Worm (Caenorhabditis elegans) whole organism, early embryonic: ENCODE data around the gene vps-36.

ENCODE experiments used
- B0310.2 ChIP-seq: sonication (generic microtip); optimal IDR thresholded peaks from 2 replicates; lab custom pipeline; 2016; ENCODE audit warnings: mild to moderate bottlenecking, missing genetic modification characterization, missing compliant biosample characterization
- F13C5.2 ChIP-seq: sonication (generic microtip); optimal IDR thresholded peaks from 2 replicates; lab custom pipeline; 2017; ENCODE audit warnings: mild to moderate bottlenecking, missing genetic modification characterization, inconsistent platforms, missing compliant biosample characterization
- aly-1 ChIP-seq: sonication (generic microtip); optimal IDR thresholded peaks from 2 replicates; lab custom pipeline; 2016; ENCODE audit warnings: missing genetic modification characterization, missing compliant biosample characterization
- ama-1 ChIP-seq: fragments of 150-350 bp; optimal IDR thresholded peaks from 2 replicates; lab custom pipeline; 2014
- ceh-13 ChIP-seq: fragments of 200-800 bp; sonication (Bioruptor generic); optimal IDR thresholded peaks from 2 replicates; lab custom pipeline; 2018; ENCODE audit warnings: mild to moderate bottlenecking, missing genetic modification characterization, missing compliant biosample characterization
- ceh-36 ChIP-seq: sonication (generic microtip); optimal IDR thresholded peaks from 2 replicates; lab custom pipeline; 2016; ENCODE audit warnings: missing genetic modification characterization, inconsistent platforms, missing compliant biosample characterization
- ets-7 ChIP-seq: sonication (generic microtip); optimal IDR thresholded peaks from 2 replicates; lab custom pipeline; 2016; ENCODE audit warnings: missing genotype, missing genetic modification characterization, missing compliant biosample characterization
- flt-1 ChIP-seq: fragments of 200-800 bp; sonication (Bioruptor generic); IDR thresholded peaks from 2 replicates; pipeline ENCODE4 v1.3.6; 2022; ENCODE audit warnings: missing genetic modification characterization, missing compliant biosample characterization
- hmbx-1 ChIP-seq: sonication (generic microtip); optimal IDR thresholded peaks from 2 replicates; lab custom pipeline; 2016; ENCODE audit warnings: mild to moderate bottlenecking, missing genetic modification characterization, missing compliant biosample characterization
- hmg-4 ChIP-seq: fragments of 200-800 bp; sonication (Bioruptor generic); optimal IDR thresholded peaks from 2 replicates; lab custom pipeline; 2018; ENCODE audit warnings: mild to moderate bottlenecking, missing genetic modification characterization, missing compliant biosample characterization
- hnd-1 ChIP-seq: sonication (generic microtip); optimal IDR thresholded peaks from 2 replicates; lab custom pipeline; 2016; ENCODE audit warnings: missing genetic modification characterization, missing compliant biosample characterization
- pes-1 ChIP-seq: fragments of 200-800 bp; sonication (Bioruptor generic); IDR thresholded peaks from 2 replicates; pipeline ENCODE4 v1.3.6; 2022; ENCODE audit warnings: missing genetic modification reagents, missing genetic modification characterization, missing compliant biosample characterization
- scrt-1 ChIP-seq: fragments of 200-800 bp; sonication (Bioruptor generic); IDR thresholded peaks from 2 replicates; pipeline ENCODE4 v1.3.6; 2022; ENCODE audit warnings: missing genetic modification characterization, missing compliant biosample characterization
- sea-1 ChIP-seq: fragments of 200-800 bp; sonication (Bioruptor generic); conservative IDR thresholded peaks from 2 replicates; pipeline ENCODE4 v1.3.6; 2022; ENCODE audit warnings: missing genetic modification characterization, missing compliant biosample characterization
- tbx-11 ChIP-seq: fragments of 200-800 bp; sonication (Bioruptor generic); IDR thresholded peaks from 2 replicates; pipeline ENCODE4 v1.3.6; 2022; ENCODE audit warnings: missing genetic modification characterization, missing compliant biosample characterization
- tbx-37 ChIP-seq: fragments of 200-800 bp; sonication (Bioruptor generic); conservative IDR thresholded peaks from 2 replicates; pipeline ENCODE4 v1.3.6; 2022; ENCODE audit warnings: missing genetic modification reagents, missing genetic modification characterization, missing compliant biosample characterization
- tra-4 ChIP-seq: sonication (generic microtip); optimal IDR thresholded peaks from 2 replicates; lab custom pipeline; 2017; ENCODE audit warnings: missing genetic modification characterization, missing compliant biosample characterization

Gene vps-36

ce11 chrV:10923229-10923628 lies 37.2 kb downstream of the vps-36 start, which contains the start of gene F58B4.7:
TSS of gene F58B4.7 (minus strand) at chrV:10923329.
- TF ChIP-seq scrt-1 (GFP tag; lab: Robert Waterston, UW) (no peak), ceh-36 (tag; lab: Kevin White, UChicago) (no peak), tbx-11 (GFP tag; lab: Robert Waterston, UW) (no peak)

DNA sequence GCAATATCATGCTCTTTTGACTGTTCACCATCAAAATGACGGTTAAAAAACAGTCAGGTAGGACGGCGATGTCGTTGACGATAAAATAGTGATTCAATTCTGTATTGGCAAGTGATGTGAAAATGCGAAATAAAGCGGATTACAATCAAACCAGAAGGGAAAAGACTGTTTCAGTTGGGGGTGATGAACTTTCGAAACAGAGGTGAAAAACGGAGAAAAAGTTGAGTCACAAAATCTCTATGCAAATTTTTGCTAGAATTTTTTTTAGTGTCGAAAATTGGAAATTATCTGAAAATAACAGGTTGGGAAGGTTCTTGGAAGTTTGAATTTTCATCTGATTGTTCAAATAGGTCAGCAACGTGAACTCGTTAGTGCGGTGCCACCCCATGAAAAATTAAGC lies 38.7 kb downstream of the vps-36 start, which contains the start of gene nas-31:
Gene nas-31 (minus strand): TSS at position 101 of the 400 bp plus-strand sequence.
- TF ChIP-seq ets-7 (tag; lab: Kevin White, UChicago), result no peak
- TF ChIP-seq aly-1 (tag; lab: Kevin White, UChicago), result no peak
- no peak for TF ChIP-seq tbx-11 (GFP tag; lab: Robert Waterston, UW)
- no peak for TF ChIP-seq pes-1 (GFP tag; lab: Robert Waterston, UW)
- TF ChIP-seq sea-1, result no peak
- no peak for TF ChIP-seq tra-4 (tag; lab: Kevin White, UChicago)
- TF ChIP-seq scrt-1 (GFP tag; lab: Robert Waterston, UW), result no peak
- no peak for TF ChIP-seq hnd-1
- TF ChIP-seq hmg-4 (GFP tag; lab: Kevin White, UChicago), result no peak
- TF ChIP-seq hmbx-1, result no peak
- no peak for TF ChIP-seq tbx-37
- TF ChIP-seq flt-1 (GFP tag; lab: Robert Waterston, UW), result no peak
- TF ChIP-seq B0310.2 (tag; lab: Kevin White, UChicago), result no peak
- TF ChIP-seq ceh-36 (tag; lab: Kevin White, UChicago), result no peak
- no peak for TF ChIP-seq ama-1 (lab: Kevin White, UChicago)
- no peak for TF ChIP-seq ceh-13 (GFP tag; lab: Kevin White, UChicago)
- TF ChIP-seq F13C5.2 (tag; lab: Kevin White, UChicago), result no peak

- TF ChIP-seq F13C5.2 (tag; lab: Kevin White, UChicago), result no peak
- TF ChIP-seq ets-7 (tag; lab: Kevin White, UChicago), result no peak
- TF ChIP-seq ama-1 (lab: Kevin White, UChicago), result no peak
- TF ChIP-seq flt-1 (GFP tag; lab: Robert Waterston, UW), result no peak
- TF ChIP-seq ceh-13 (GFP tag; lab: Kevin White, UChicago), result no peak
- TF ChIP-seq hnd-1, result no peak
- TF ChIP-seq aly-1 (tag; lab: Kevin White, UChicago), result no peak
- no peak for TF ChIP-seq scrt-1 (GFP tag; lab: Robert Waterston, UW)
- no peak for TF ChIP-seq B0310.2 (tag; lab: Kevin White, UChicago)
- TF ChIP-seq pes-1 (GFP tag; lab: Robert Waterston, UW), result no peak
- TF ChIP-seq tra-4 (tag; lab: Kevin White, UChicago), result no peak
- no peak for TF ChIP-seq hmbx-1
- no peak for TF ChIP-seq hmg-4 (GFP tag; lab: Kevin White, UChicago)
Observed at ce11 chrV:10918373-10918772, 42.1 kb downstream of the vps-36 start, which contains the start of gene F58B4.2. TSS of gene F58B4.2 (minus strand) at chrV:10918473.

DNA sequence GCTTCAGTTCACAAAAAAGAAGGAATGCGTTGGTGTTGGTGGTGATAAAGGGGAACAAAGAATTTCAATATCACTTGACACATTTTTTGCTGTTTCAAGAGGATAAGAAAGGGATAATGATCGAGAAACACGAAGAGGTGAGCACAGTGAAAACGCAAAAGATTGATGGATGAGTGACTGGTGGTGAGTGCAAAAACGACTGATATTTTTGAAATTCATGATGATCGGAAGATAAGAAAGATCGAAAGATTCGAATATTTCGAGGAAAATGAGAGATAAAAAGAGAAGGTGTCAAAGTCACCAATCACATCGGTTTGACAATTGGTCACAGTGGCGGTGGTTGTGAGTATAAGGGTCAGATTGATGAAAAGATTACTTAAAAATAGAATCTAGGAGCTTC lies 44.5 kb downstream of the vps-36 start:
- TF ChIP-seq B0310.2 (tag; lab: Kevin White, UChicago), result no peak
- no peak for TF ChIP-seq ets-7 (tag; lab: Kevin White, UChicago)
- TF ChIP-seq scrt-1 (GFP tag; lab: Robert Waterston, UW), result no peak
- TF ChIP-seq ama-1 (lab: Kevin White, UChicago), result no peak
- TF ChIP-seq sea-1, result no peak
- TF ChIP-seq F13C5.2 (tag; lab: Kevin White, UChicago), result no peak
- TF ChIP-seq hmg-4 (GFP tag; lab: Kevin White, UChicago), result no peak
- TF ChIP-seq tra-4 (tag; lab: Kevin White, UChicago), result no peak
- TF ChIP-seq pes-1 (GFP tag; lab: Robert Waterston, UW), result no peak

DNA sequence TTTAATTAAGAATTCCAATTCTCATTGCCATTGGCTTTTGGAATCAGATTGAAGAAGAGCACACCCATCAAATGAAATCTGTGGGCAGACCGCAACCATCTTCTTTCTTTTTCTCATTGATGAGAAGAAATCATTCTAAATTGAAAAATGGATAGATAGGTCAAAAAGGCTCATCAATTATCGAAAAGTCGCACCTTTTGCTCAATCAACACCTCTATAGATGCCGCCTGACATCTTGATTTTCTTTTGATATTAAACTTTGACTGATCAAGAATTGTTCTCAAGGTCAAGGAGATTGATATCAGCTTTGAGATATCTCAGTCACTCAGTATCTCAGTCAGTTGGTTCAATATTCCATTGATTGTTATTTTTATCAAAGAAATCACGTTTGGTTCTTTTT lies 50.5 kb downstream of the vps-36 start:
- no peak for TF ChIP-seq scrt-1 (GFP tag; lab: Robert Waterston, UW)
- no peak for TF ChIP-seq pes-1 (GFP tag; lab: Robert Waterston, UW)
- no peak for TF ChIP-seq ceh-13 (GFP tag; lab: Kevin White, UChicago)
- no peak for TF ChIP-seq F13C5.2 (tag; lab: Kevin White, UChicago)
- no peak for TF ChIP-seq tbx-37
- no peak for TF ChIP-seq flt-1 (GFP tag; lab: Robert Waterston, UW)
- no peak for TF ChIP-seq sea-1
- TF ChIP-seq aly-1 (tag; lab: Kevin White, UChicago), result no peak
- TF ChIP-seq tra-4 (tag; lab: Kevin White, UChicago), result no peak
- TF ChIP-seq ets-7 (tag; lab: Kevin White, UChicago), result no peak
- TF ChIP-seq B0310.2 (tag; lab: Kevin White, UChicago), result no peak
- no peak for TF ChIP-seq ceh-36 (tag; lab: Kevin White, UChicago)
- TF ChIP-seq hnd-1, result no peak

DNA sequence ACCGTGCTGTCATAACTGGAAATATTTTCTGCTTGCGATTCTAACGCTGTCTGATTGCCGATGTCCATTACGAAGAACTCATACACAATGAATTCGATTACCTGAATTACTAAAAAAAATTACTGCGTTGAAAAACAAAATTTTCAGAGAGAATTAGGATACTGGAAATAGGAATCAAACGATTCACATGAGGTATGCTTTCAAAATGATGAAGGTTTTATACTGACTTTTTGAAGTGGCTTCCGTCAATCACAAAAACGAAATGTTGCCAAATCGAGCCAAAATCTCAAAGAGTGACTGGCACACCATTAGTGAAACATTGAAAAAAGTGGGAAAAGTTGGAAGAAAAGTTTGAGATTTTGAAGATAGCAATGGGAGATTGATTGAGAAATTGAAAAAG lies 51.4 kb downstream of the vps-36 start, which contains the start of gene zzz-1:
Gene zzz-1 (minus strand): TSS at position 101 of the 400 bp plus-strand sequence.
- TF ChIP-seq tbx-37, result no peak
- no peak for TF ChIP-seq pes-1 (GFP tag; lab: Robert Waterston, UW)
- no peak for TF ChIP-seq B0310.2 (tag; lab: Kevin White, UChicago)
- no peak for TF ChIP-seq hnd-1
